Fruit fly (Drosophila melanogaster) whole organism, adult: ENCODE data around the gene RpL9.

Experiments used
- CG11617 ChIP-seq: fragments of 200-800 bp; sonication (Bioruptor generic); optimal IDR thresholded peaks from 2 replicates; lab custom pipeline; 2017; ENCODE audit warnings: mild to moderate bottlenecking, missing biosample characterization, missing genetic modification reagents, missing genetic modification characterization
- CG1620 ChIP-seq: fragments of 200-800 bp; sonication (Bioruptor generic); optimal IDR thresholded peaks from 2 replicates; lab custom pipeline; 2016; ENCODE audit warnings: missing biosample characterization, missing genetic modification characterization
- CG5204 ChIP-seq: fragments of 200-800 bp; sonication (Bioruptor generic); optimal IDR thresholded peaks from 2 replicates; lab custom pipeline; 2016; ENCODE audit warnings: missing biosample characterization, missing genetic modification characterization
- CG7045 ChIP-seq: fragments of 200-800 bp; sonication (Bioruptor generic); optimal IDR thresholded peaks from 2 replicates; lab custom pipeline; 2017; ENCODE audit warnings: missing biosample characterization, mild to moderate bottlenecking, missing genetic modification characterization
- CG7101 ChIP-seq: fragments of 200-800 bp; sonication (Bioruptor generic); optimal IDR thresholded peaks from 2 replicates; lab custom pipeline; 2018; ENCODE audit warnings: missing biosample characterization, mild to moderate bottlenecking, missing genetic modification characterization, moderate library complexity
- Clk ChIP-seq: fragments of 200-800 bp; sonication (Bioruptor generic); optimal IDR thresholded peaks from 2 replicates; lab custom pipeline; 2017; ENCODE audit warnings: missing biosample characterization, missing genetic modification characterization
- Hr96 ChIP-seq: fragments of 200-800 bp; sonication (Bioruptor generic); optimal IDR thresholded peaks from 2 replicates; lab custom pipeline; 2016; ENCODE audit warnings: missing biosample characterization, missing genetic modification characterization
- Mnt ChIP-seq: fragments of 200-800 bp; sonication (Bioruptor generic); optimal IDR thresholded peaks from 2 replicates; lab custom pipeline; 2016; ENCODE audit warnings: missing biosample characterization, mild to moderate bottlenecking, missing genetic modification characterization
- cic ChIP-seq: fragments of 200-800 bp; sonication (Bioruptor generic); optimal IDR thresholded peaks from 2 replicates; lab custom pipeline; 2017; ENCODE audit warnings: missing biosample characterization, mild to moderate bottlenecking, missing genetic modification characterization, moderate library complexity
- kay ChIP-seq: fragments of 200-800 bp; sonication (Bioruptor generic); peaks from one replicate; lab custom pipeline; 2016; ENCODE audit warnings: missing biosample characterization, missing genetic modification characterization, borderline replicate concordance
- pad ChIP-seq: fragments of 200-800 bp; sonication (Bioruptor generic); optimal IDR thresholded peaks from 3 replicates; lab custom pipeline; 2017; ENCODE audit warnings: missing biosample characterization, missing genetic modification characterization, mild to moderate bottlenecking, moderate library complexity, missing genetic modification reagents
- toe ChIP-seq: fragments of 200-800 bp; sonication (Bioruptor generic); optimal IDR thresholded peaks from 2 replicates; lab custom pipeline; 2016; ENCODE audit warnings: missing biosample characterization, missing genetic modification characterization

dm6 chr2L:11015320-11015719, 11.3 kb upstream of the RpL9 start, which contains the start of gene Acp32CD:
- TF ChIP-seq CG1620 (GFP tag; lab: Kevin White, UChicago) (no peak), kay (GFP tag; lab: Kevin White, UChicago) (no peak), pad (GFP tag; lab: Kevin White, UChicago) (no peak), CG7101 (tag; lab: Kevin White, UChicago) (no peak), cic (no peak), toe (GFP tag; lab: Kevin White, UChicago) (no peak), Mnt (no peak), CG11617 (GFP tag; lab: Kevin White, UChicago) (no peak), CG5204 (GFP tag; lab: Kevin White, UChicago) (no peak), CG7045 (GFP tag; lab: Kevin White, UChicago) (no peak), Clk (GFP tag; lab: Kevin White, UChicago) (no peak), Hr96 (GFP tag; lab: Kevin White, UChicago) (no peak)
